Worm (Caenorhabditis elegans): ENCODE data around the gene srg-42.

The srg-42 gene

ce11 chrV:11118179-11118725 lies 39.6 kb downstream of the srg-42 start (continued):
- TF ChIP-seq unc-39 (tag; optimal IDR thresholded peaks at IDR 0.05) (no peak), pha-4 (GFP tag; IDR thresholded peaks at IDR 0.05) (no peak), pha-4 (tag; optimal IDR thresholded peaks at IDR 0.05) (no peak), mdt-29 (GFP tag; IDR thresholded peaks at IDR 0.05) (no peak), Y105C5A.15 (GFP tag; IDR thresholded peaks at IDR 0.05) (no peak), dpl-1 (GFP tag; optimal IDR thresholded peaks at IDR 0.05) (no peak), F10B5.3 (tag; optimal IDR thresholded peaks at IDR 0.05) (no peak), madf-9 (GFP tag; conservative IDR thresholded peaks at IDR 0.05) (no peak), mdl-1 (tag; optimal IDR thresholded peaks at IDR 0.05) (no peak), nhr-28 (tag; optimal IDR thresholded peaks at IDR 0.05) (no peak), dmd-9 (GFP tag; IDR thresholded peaks at IDR 0.05) (no peak), ceh-32 (tag; optimal IDR thresholded peaks at IDR 0.05; ENCODE audit: poor library complexity) (no peak), R02D3.7 (tag; optimal IDR thresholded peaks at IDR 0.05) (no peak), ama-1 (optimal IDR thresholded peaks at IDR 0.05) (no peak), lim-7 (GFP tag; IDR thresholded peaks at IDR 0.05) (no peak)

- TF ChIP-seq fos-1 (tag; optimal IDR thresholded peaks at IDR 0.05) (no peak), zag-1 (tag; optimal IDR thresholded peaks at IDR 0.05) (no peak), Y105C5A.15 (GFP tag; IDR thresholded peaks at IDR 0.05) (no peak)
These were observed 44.2 kb downstream of the srg-42 start, which contains the start of gene math-33 for ce11 chrV:11113607-11114006. math-33 (plus strand) TSS chrV:11113907.

ce11 chrV:11113041-11113574 lies 44.7 kb downstream of the srg-42 start, which contains the start of gene erfa-3:
erfa-3 (minus strand) TSS chrV:11113091.
- TF ChIP-seq mes-2 (tag; optimal IDR thresholded peaks at IDR 0.05; ENCODE audit: poor library complexity, severe bottlenecking) (peak; percentile 95), lim-7 (GFP tag; IDR thresholded peaks at IDR 0.05) (0 out of 2 replicates have a peak, but pooled peaks have one; percentile 50), nhr-48 (tag; optimal IDR thresholded peaks at IDR 0.05) (peak; percentile 29), Y105C5A.15 (GFP tag; IDR thresholded peaks at IDR 0.05) (0 out of 2 replicates have a peak, but pooled peaks have one; percentile 51), lin-38 (GFP tag; IDR thresholded peaks at IDR 0.05) (peak; percentile 69), ceh-32 (tag; optimal IDR thresholded peaks at IDR 0.05; ENCODE audit: poor library complexity) (no peak), duxl-1 (tag; optimal IDR thresholded peaks at IDR 0.05; ENCODE audit: poor library complexity) (peak; percentile 79), set-16 (GFP tag; IDR thresholded peaks at IDR 0.05) (no peak), arid-1 (GFP tag; conservative IDR thresholded peaks at IDR 0.05) (0 out of 2 replicates have a peak, but pooled peaks have one; percentile 13), fos-1 (tag; optimal IDR thresholded peaks at IDR 0.05) (no peak), hlh-30 (tag; optimal IDR thresholded peaks at IDR 0.05; ENCODE audit: insufficient read depth) (peak; percentile 74), mep-1 (tag; optimal IDR thresholded peaks at IDR 0.05) (peak; percentile 72), fkh-10 (GFP tag; optimal IDR thresholded peaks at IDR 0.05) (no peak), egl-43 (GFP tag; IDR thresholded peaks at IDR 0.05) (no peak), ceh-82 (tag; optimal IDR thresholded peaks at IDR 0.05) (no peak), zip-11 (GFP tag; IDR thresholded peaks at IDR 0.05) (no peak), T26A8.4 (GFP tag; IDR thresholded peaks at IDR 0.05) (peak; percentile 61; the same call in 1 of the 2 replicates), hlh-11 (tag; optimal IDR thresholded peaks at IDR 0.05) (peak; percentile 53), pha-4 (GFP tag; IDR thresholded peaks at IDR 0.05) (peak; percentile 36; the same call in 1 of the 2 replicates), pha-4 (tag; optimal IDR thresholded peaks at IDR 0.05) (no peak), ceh-20 (GFP tag; IDR thresholded peaks at IDR 0.05) (0 out of 2 replicates have a peak, but pooled peaks have one; percentile 13), nhr-25 (tag; optimal IDR thresholded peaks at IDR 0.05; ENCODE audit: borderline replicate concordance, insufficient read depth) (peak; percentile 2), snpc-1.2 (GFP tag; IDR thresholded peaks at IDR 0.05) (no peak), nhr-6 (tag; optimal IDR thresholded peaks at IDR 0.05) (peak; percentile 31), spr-1 (tag; optimal IDR thresholded peaks at IDR 0.05) (peak; percentile 43), daf-16 (GFP tag; optimal IDR thresholded peaks at IDR 0.05) (peak in 1 of 2 experiments; percentile 24), daf-16 (tag; optimal IDR thresholded peaks at IDR 0.05) (peak; percentile 64), nhr-102 (tag; optimal IDR thresholded peaks at IDR 0.05) (peak; percentile 54), zip-2 (tag; optimal IDR thresholded peaks at IDR 0.05) (peak; percentile 26), php-3 (GFP tag; IDR thresholded peaks at IDR 0.05) (peak; percentile 43; the same call in 1 of the 2 replicates), ztf-7 (tag; optimal IDR thresholded peaks at IDR 0.05) (peak; percentile 58), unc-62 (GFP tag; optimal IDR thresholded peaks at IDR 0.05 in 1 of 2) (peak in 1 of 2 experiments; percentile 34), unc-62 (tag; optimal IDR thresholded peaks at IDR 0.05) (no peak), daf-19 (GFP tag; conservative IDR thresholded peaks at IDR 0.05) (0 out of 2 replicates have a peak, but pooled peaks have one; percentile 11), nhr-28 (tag; optimal IDR thresholded peaks at IDR 0.05) (peak; percentile 48)
